Fruit fly (Drosophila melanogaster): Measurements from ENCODE around the gene Ge-1.

The Ge-1 gene

dm6 chr2L:11123499-11123898, 22.8 kb upstream of the Ge-1 start, which contains the start of the genes Csl4 and Nup160 (continued):
- TF ChIP-seq CG9437 (GFP tag; optimal IDR thresholded peaks at IDR 0.05): peak; percentile 51
- no peak for TF ChIP-seq z (GFP tag; IDR thresholded peaks at IDR 0.05)
- peak; percentile 96 for TF ChIP-seq Max (GFP tag; optimal IDR thresholded peaks at IDR 0.05)
- no peak for TF ChIP-seq CG15073 (GFP tag; optimal IDR thresholded peaks at IDR 0.05)
- peak; percentile 67 for TF ChIP-seq pzg (GFP tag; optimal IDR thresholded peaks at IDR 0.05)
- peak; percentile 26 for TF ChIP-seq psq (GFP tag; optimal IDR thresholded peaks at IDR 0.05)
- TF ChIP-seq CG9817 (tag; optimal IDR thresholded peaks at IDR 0.05): peak; percentile 76
- TF ChIP-seq CG34376 (GFP tag; optimal IDR thresholded peaks at IDR 0.05): peak; percentile 48
- TF ChIP-seq CG9215 (GFP tag; IDR thresholded peaks at IDR 0.05): peak; percentile 53
- TF ChIP-seq CG3847 (GFP tag; IDR thresholded peaks at IDR 0.05): peak; percentile 88
- no peak for TF ChIP-seq CG7839 (tag; optimal IDR thresholded peaks at IDR 0.05)
- TF ChIP-seq h (optimal IDR thresholded peaks at IDR 0.05): no peak
- TF ChIP-seq chn (GFP tag; optimal IDR thresholded peaks at IDR 0.05): peak; percentile 85
- TF ChIP-seq CG18476 (GFP tag; optimal IDR thresholded peaks at IDR 0.05): peak; percentile 68
- peak; percentile 73 for TF ChIP-seq HmgD (GFP tag; optimal IDR thresholded peaks at IDR 0.05)
- peak; percentile 56 for TF ChIP-seq HHEX (GFP tag; optimal IDR thresholded peaks at IDR 0.05)
- peak; percentile 68 for TF ChIP-seq CG11695 (GFP tag; IDR thresholded peaks at IDR 0.05)
- peak; percentile 81 for TF ChIP-seq gcm2 (GFP tag; optimal IDR thresholded peaks at IDR 0.05)
- no peak for TF ChIP-seq pita (GFP tag; optimal IDR thresholded peaks at IDR 0.05)
- no peak for TF ChIP-seq lab (GFP tag; optimal IDR thresholded peaks at IDR 0.05)
- TF ChIP-seq oc (tag; optimal IDR thresholded peaks at IDR 0.05): no peak
- TF ChIP-seq al (GFP tag; IDR thresholded peaks at IDR 0.05): peak; percentile 69
- TF ChIP-seq run (tag; optimal IDR thresholded peaks at IDR 0.05): no peak
- no peak for TF ChIP-seq cad (GFP tag; optimal IDR thresholded peaks at IDR 0.05)
- peak; percentile 79 for TF ChIP-seq slp2 (GFP tag; optimal IDR thresholded peaks at IDR 0.05)
- peak; percentile 81 for TF ChIP-seq gfzf (GFP tag; optimal IDR thresholded peaks at IDR 0.05)
- TF ChIP-seq aop (GFP tag; IDR thresholded peaks at IDR 0.05): no peak
- TF ChIP-seq CG6175 (GFP tag; IDR thresholded peaks at IDR 0.05): no peak
- peak; percentile 97 for TF ChIP-seq Ets65A (GFP tag)
- TF ChIP-seq MESR4 (GFP tag; optimal IDR thresholded peaks at IDR 0.05): peak; percentile 18
- TF ChIP-seq knrl (GFP tag; IDR thresholded peaks at IDR 0.05; ENCODE audit: partially characterized antibody): peak; percentile 15; the same call in 1 of the 3 replicates
- TF ChIP-seq Myb (GFP tag; optimal IDR thresholded peaks at IDR 0.05): peak; percentile 71
- TF ChIP-seq tna (GFP tag; IDR thresholded peaks at IDR 0.05; ENCODE audit: partially characterized antibody): no peak
- peak; percentile 77 for TF ChIP-seq CG13424 (tag; optimal IDR thresholded peaks at IDR 0.05)
- no peak for TF ChIP-seq CG2712 (tag; optimal IDR thresholded peaks at IDR 0.05)
- TF ChIP-seq CG1602 (GFP tag; optimal IDR thresholded peaks at IDR 0.05): peak; percentile 74
- TF ChIP-seq CG7745 (tag; optimal IDR thresholded peaks at IDR 0.05): no peak
- peak; percentile 30; the same call in 1 of the 2 replicates for TF ChIP-seq CG8765 (GFP tag; IDR thresholded peaks at IDR 0.05)
- no peak for TF ChIP-seq dati (GFP tag; IDR thresholded peaks at IDR 0.05)
- no peak for TF ChIP-seq CkIIα-i1 (GFP tag; IDR thresholded peaks at IDR 0.05)
- TF ChIP-seq CG17385 (GFP tag; optimal IDR thresholded peaks at IDR 0.05): peak; percentile 75
- TF ChIP-seq Lpt (GFP tag; optimal IDR thresholded peaks at IDR 0.05): no peak
- no peak for TF ChIP-seq Usf (GFP tag; optimal IDR thresholded peaks at IDR 0.05)
- TF ChIP-seq zfh1 (GFP tag; IDR thresholded peaks at IDR 0.05): peak; percentile 79
- TF ChIP-seq row (GFP tag; IDR thresholded peaks at IDR 0.05): peak; percentile 93
- TF ChIP-seq CG13775 (GFP tag; optimal IDR thresholded peaks at IDR 0.05): peak; percentile 79
- TF ChIP-seq CG9727 (GFP tag; optimal IDR thresholded peaks at IDR 0.05): peak; percentile 66
- TF ChIP-seq CG8924 (tag; optimal IDR thresholded peaks at IDR 0.05): peak; percentile 69
- peak; percentile 68 for TF ChIP-seq zen (tag; optimal IDR thresholded peaks at IDR 0.05)
- TF ChIP-seq Nf-YB (GFP tag; optimal IDR thresholded peaks at IDR 0.05): no peak
- TF ChIP-seq schlank (tag; optimal IDR thresholded peaks at IDR 0.05): no peak
- TF ChIP-seq HLH54F (GFP tag; optimal IDR thresholded peaks at IDR 0.05): peak; percentile 90

Data from whole organism, embryonic.